Fruit fly (Drosophila melanogaster) whole organism, embryonic: ENCODE measurements around the gene CG13081.

Experiments used
- Aef1 ChIP-seq: fragments of 200-800 bp; sonication (Bioruptor generic); IDR thresholded peaks from 3 replicates; pipeline ENCODE4 v1.3.6; 2022; ENCODE audit warnings: missing biosample characterization, missing genetic modification characterization
- C15 ChIP-seq: fragments of 200-800 bp; sonication (Bioruptor generic); IDR thresholded peaks from 3 replicates; pipeline ENCODE4 v1.3.6; 2022; ENCODE audit warnings: missing biosample characterization, missing genetic modification characterization
- CG10654 ChIP-seq: fragments of 200-800 bp; sonication (Bioruptor generic); optimal IDR thresholded peaks from 2 replicates; lab custom pipeline; 2016; ENCODE audit warnings: missing biosample characterization, missing genetic modification characterization
- CG13123 ChIP-seq: fragments of 200-800 bp; sonication (Bioruptor generic); optimal IDR thresholded peaks from 2 replicates; lab custom pipeline; 2016; ENCODE audit warnings: missing biosample characterization, missing genetic modification characterization
- CG13894 ChIP-seq: fragments of 200-800 bp; sonication (Bioruptor generic); optimal IDR thresholded peaks from 3 replicates; lab custom pipeline; 2018; ENCODE audit warnings: missing biosample characterization, mild to moderate bottlenecking, missing genetic modification characterization, moderate library complexity
- CG14050 ChIP-seq: fragments of 200-800 bp; sonication (Bioruptor generic); IDR thresholded peaks from 3 replicates; pipeline ENCODE4 v1.3.6; 2022; ENCODE audit warnings: missing biosample characterization, missing genetic modification characterization
- CG15514 ChIP-seq: fragments of 200-800 bp; sonication (Bioruptor generic); optimal IDR thresholded peaks from 3 replicates; lab custom pipeline; 2017; ENCODE audit warnings: missing biosample characterization, missing genetic modification characterization, mild to moderate bottlenecking, moderate library complexity, missing genetic modification reagents
- CG2202 ChIP-seq: fragments of 200-800 bp; sonication (Bioruptor generic); optimal IDR thresholded peaks from 2 replicates; lab custom pipeline; 2018; ENCODE audit warnings: missing biosample characterization, mild to moderate bottlenecking, missing genetic modification characterization
- CG31224 ChIP-seq: fragments of 200-800 bp; sonication (Bioruptor generic); IDR thresholded peaks from 2 replicates; pipeline ENCODE4 v1.3.6; 2022; ENCODE audit warnings: missing biosample characterization, missing genetic modification characterization
- CG3726 ChIP-seq: fragments of 200-800 bp; sonication (Bioruptor generic); IDR thresholded peaks from 3 replicates; pipeline ENCODE4, ENCODE4 v1.3.6; 2022; ENCODE audit warnings: missing biosample characterization, missing genetic modification characterization
- CG4404 ChIP-seq: fragments of 200-800 bp; sonication (Bioruptor generic); IDR thresholded peaks from 2 replicates; pipeline ENCODE4 v1.3.6; 2022; ENCODE audit warnings: missing biosample characterization, missing genetic modification characterization
- CG6175 ChIP-seq: fragments of 200-800 bp; sonication (Bioruptor generic); IDR thresholded peaks from 3 replicates; pipeline ENCODE4 v1.3.6; 2022; ENCODE audit warnings: missing biosample characterization, missing genetic modification characterization
- CG9437 ChIP-seq: fragments of 200-800 bp; sonication (Bioruptor generic); optimal IDR thresholded peaks from 2 replicates; lab custom pipeline; 2018; ENCODE audit warnings: missing biosample characterization, mild to moderate bottlenecking, missing genetic modification characterization
- CG9797 ChIP-seq: fragments of 200-800 bp; sonication (Bioruptor generic); optimal IDR thresholded peaks from 3 replicates; lab custom pipeline; 2018; ENCODE audit warnings: missing biosample characterization, mild to moderate bottlenecking, missing genetic modification characterization
- CTCF ChIP-seq: fragments of 200-800 bp; sonication (Bioruptor generic); optimal IDR thresholded peaks from 2 replicates; lab custom pipeline; 2017; ENCODE audit warnings: missing biosample characterization, mild to moderate bottlenecking, missing genetic modification characterization, moderate library complexity
- D ChIP-seq, 2 experiments: fragments of 200-800 bp in 1 of 2; fragments of >200 bp in 1 of 2; sonication (Bioruptor generic) in 1 of 2; optimal IDR thresholded peaks; 2 replicates in 1 of 2; 3 replicates in 1 of 2; lab custom pipeline; 2017; ENCODE audit warnings: mild to moderate bottlenecking in 1 of 2, missing biosample characterization in 1 of 2, missing genetic modification characterization in 1 of 2, missing genetic modification reagents in 1 of 2
- Doc2 ChIP-seq: fragments of 200-800 bp; sonication (Bioruptor generic); IDR thresholded peaks from 2 replicates; pipeline ENCODE4 v1.3.6; 2022; ENCODE audit warnings: missing biosample characterization, missing genetic modification characterization
- Ets97D ChIP-seq: fragments of 200-800 bp; sonication (Bioruptor generic); optimal IDR thresholded peaks from 3 replicates; lab custom pipeline; 2016; ENCODE audit warnings: missing biosample characterization, missing genetic modification characterization
- Lim3 ChIP-seq: fragments of 200-800 bp; sonication (Bioruptor generic); IDR thresholded peaks from 2 replicates; pipeline ENCODE4 v1.3.6; 2022; ENCODE audit warnings: missing biosample characterization, missing genetic modification characterization
- Nf-YC ChIP-seq: fragments of 200-800 bp; optimal IDR thresholded peaks from 3 replicates; lab custom pipeline; 2019; ENCODE audit warnings: missing biosample characterization, mild to moderate bottlenecking, missing genetic modification characterization, moderate library complexity
- Oaz ChIP-seq: fragments of 200-800 bp; sonication (Bioruptor generic); IDR thresholded peaks from 2 replicates; pipeline ENCODE4 v1.3.6; 2022; ENCODE audit warnings: missing biosample characterization, missing genetic modification characterization
- Rx ChIP-seq: fragments of 200-800 bp; sonication (Bioruptor generic); IDR thresholded peaks from 2 replicates; pipeline ENCODE4 v1.3.6; 2022; ENCODE audit warnings: missing biosample characterization, missing genetic modification characterization
- Side ChIP-seq: fragments of 200-800 bp; sonication (Bioruptor generic); optimal IDR thresholded peaks from 2 replicates; lab custom pipeline; 2016; ENCODE audit warnings: missing biosample characterization, missing genetic modification characterization
- Xrp1 ChIP-seq: fragments of 200-800 bp; sonication (Bioruptor generic); IDR thresholded peaks from 2 replicates; pipeline ENCODE4 v1.3.6; 2022; ENCODE audit warnings: missing biosample characterization, missing genetic modification characterization
- ash1 ChIP-seq: fragments of 200-800 bp; sonication (Bioruptor generic); optimal IDR thresholded peaks from 2 replicates; lab custom pipeline; 2018; ENCODE audit warnings: missing biosample characterization, mild to moderate bottlenecking, missing genetic modification characterization
- az2 ChIP-seq: fragments of 200-800 bp; sonication (Bioruptor generic); optimal IDR thresholded peaks from 3 replicates; lab custom pipeline; 2016; ENCODE audit warnings: missing biosample characterization, missing genetic modification characterization
- btn ChIP-seq: fragments of 200-800 bp; sonication (Bioruptor generic); optimal IDR thresholded peaks from 2 replicates; lab custom pipeline; 2016; ENCODE audit warnings: missing biosample characterization, missing genetic modification characterization
- cad ChIP-seq: fragments of >200 bp; optimal IDR thresholded peaks from 2 replicates; lab custom pipeline; 2017; ENCODE audit warnings: missing biosample characterization, missing genetic modification characterization
- cwo ChIP-seq: fragments of 200-800 bp; sonication (Bioruptor generic); optimal IDR thresholded peaks from 3 replicates; lab custom pipeline; 2017; ENCODE audit warnings: missing biosample characterization, missing genetic modification characterization, mild to moderate bottlenecking, moderate library complexity, missing genetic modification reagents
- ewg ChIP-seq: fragments of 200-800 bp; sonication (Bioruptor generic); optimal IDR thresholded peaks from 3 replicates; lab custom pipeline; 2017; ENCODE audit warnings: mild to moderate bottlenecking, missing biosample characterization, missing genetic modification reagents, missing genetic modification characterization
- exex ChIP-seq: fragments of 200-800 bp; sonication (Bioruptor generic); optimal IDR thresholded peaks from 4 replicates; lab custom pipeline; 2018; ENCODE audit warnings: missing biosample characterization, mild to moderate bottlenecking, missing genetic modification characterization, moderate library complexity
- fd64A ChIP-seq: fragments of 200-800 bp; sonication (Bioruptor generic); optimal IDR thresholded peaks from 3 replicates; lab custom pipeline; 2018; ENCODE audit warnings: missing biosample characterization, mild to moderate bottlenecking, missing genetic modification characterization
- ftz-f1 ChIP-seq: fragments of 200-800 bp; sonication (Bioruptor generic); optimal IDR thresholded peaks from 2 replicates; lab custom pipeline; 2016; ENCODE audit warnings: missing biosample characterization, missing genetic modification characterization
- gce ChIP-seq: fragments of 200-800 bp; sonication (Bioruptor generic); IDR thresholded peaks from 3 replicates; pipeline ENCODE4 v1.3.6; 2022; ENCODE audit warnings: missing biosample characterization, missing genetic modification characterization
- her ChIP-seq: fragments of 200-800 bp; sonication (Bioruptor generic); optimal IDR thresholded peaks from 2 replicates; lab custom pipeline; 2016; ENCODE audit warnings: missing biosample characterization, missing genetic modification characterization
- kah ChIP-seq: fragments of 200-800 bp; sonication (Bioruptor generic); optimal IDR thresholded peaks from 2 replicates; lab custom pipeline; 2018; ENCODE audit warnings: missing biosample characterization, mild to moderate bottlenecking, missing genetic modification characterization
- klu ChIP-seq: fragments of 200-800 bp; sonication (Bioruptor generic); IDR thresholded peaks from 2 replicates; pipeline ENCODE4 v1.3.6; 2022; ENCODE audit warnings: missing biosample characterization, missing genetic modification characterization
- lilli ChIP-seq: fragments of 200-800 bp; sonication (Bioruptor generic); optimal IDR thresholded peaks from 3 replicates; lab custom pipeline; 2016; ENCODE audit warnings: missing biosample characterization, missing genetic modification characterization
- oc ChIP-seq: fragments of 200-800 bp; sonication (Bioruptor generic); optimal IDR thresholded peaks from 2 replicates; lab custom pipeline; 2018; ENCODE audit warnings: missing biosample characterization, mild to moderate bottlenecking, missing genetic modification characterization, moderate library complexity
- pho ChIP-seq: fragments of 200-800 bp; sonication (Bioruptor generic); optimal IDR thresholded peaks from 2 replicates; lab custom pipeline; 2016; ENCODE audit warnings: missing biosample characterization, missing genetic modification characterization
- psq ChIP-seq: fragments of 200-800 bp; sonication (Bioruptor generic); optimal IDR thresholded peaks from 2 replicates; lab custom pipeline; 2017; ENCODE audit warnings: missing biosample characterization, missing genetic modification characterization
- sens-2 ChIP-seq: fragments of 200-800 bp; sonication (Bioruptor generic); IDR thresholded peaks from 2 replicates; pipeline ENCODE4 v1.3.6; 2022; ENCODE audit warnings: missing biosample characterization, missing genetic modification characterization
- sisA ChIP-seq: fragments of 200-800 bp; sonication (Bioruptor generic); IDR thresholded peaks from 2 replicates; pipeline ENCODE4 v1.3.6; 2022; ENCODE audit warnings: missing biosample characterization, missing genetic modification characterization
- slou ChIP-seq: fragments of 200-800 bp; sonication (Bioruptor generic); optimal IDR thresholded peaks from 3 replicates; lab custom pipeline; 2016; ENCODE audit warnings: missing biosample characterization, missing genetic modification characterization
- stc ChIP-seq: fragments of 200-800 bp; sonication (Bioruptor generic); IDR thresholded peaks from 2 replicates; pipeline ENCODE4 v1.3.6; 2022; ENCODE audit warnings: missing biosample characterization, missing genetic modification characterization
- stwl ChIP-seq: fragments of 200-800 bp; sonication (Bioruptor generic); optimal IDR thresholded peaks from 3 replicates; lab custom pipeline; 2018; ENCODE audit warnings: missing biosample characterization, mild to moderate bottlenecking, missing genetic modification characterization, moderate library complexity
- tap ChIP-seq: fragments of 200-800 bp; optimal IDR thresholded peaks from 3 replicates; lab custom pipeline; 2019; ENCODE audit warnings: missing biosample characterization, mild to moderate bottlenecking, missing genetic modification characterization, moderate library complexity
- trh ChIP-seq: fragments of 200-800 bp; sonication (Bioruptor generic); optimal IDR thresholded peaks from 2 replicates; lab custom pipeline; 2016; ENCODE audit warnings: missing biosample characterization, missing genetic modification characterization
- twi ChIP-seq: fragments of 200-800 bp; optimal IDR thresholded peaks from 2 replicates; lab custom pipeline; 2019; ENCODE audit warnings: missing biosample characterization, mild to moderate bottlenecking, missing genetic modification characterization, moderate library complexity
- vfl ChIP-seq: fragments of 200-800 bp; sonication (Bioruptor generic); optimal IDR thresholded peaks from 2 replicates; lab custom pipeline; 2016; ENCODE audit warnings: missing biosample characterization, missing genetic modification characterization
- wek ChIP-seq: fragments of 200-800 bp; sonication (Bioruptor generic); optimal IDR thresholded peaks from 3 replicates; lab custom pipeline; 2018; ENCODE audit warnings: missing biosample characterization, mild to moderate bottlenecking, missing genetic modification characterization, moderate library complexity
- zen2 ChIP-seq: fragments of 200-800 bp; sonication (Bioruptor generic); IDR thresholded peaks from 3 replicates; pipeline ENCODE4 v1.3.6; 2022; ENCODE audit warnings: missing biosample characterization, missing genetic modification characterization; ENCODE audit not compliant: partially characterized antibody

The CG13081 gene

DNA sequence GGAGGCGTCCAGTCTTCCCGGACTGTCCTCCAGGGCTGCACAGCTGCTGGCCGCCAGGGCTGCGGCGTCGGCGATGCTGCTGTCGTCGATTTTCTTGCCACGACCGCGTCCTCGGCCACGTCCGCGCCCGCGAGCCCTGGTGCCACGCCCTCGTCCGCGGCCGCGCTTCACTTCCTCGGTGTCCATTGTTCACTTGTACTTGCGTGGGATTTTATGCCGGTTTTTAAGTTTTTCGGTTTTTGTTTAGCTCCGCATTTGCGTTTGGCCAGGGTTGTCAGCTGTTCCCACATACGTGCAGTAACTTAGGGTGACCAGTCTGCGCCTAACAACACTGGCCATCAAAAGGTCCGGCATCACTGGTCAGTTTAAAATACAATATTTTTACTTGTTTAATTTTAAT lies 41.8 kb downstream of the CG13081 start, which contains the start of gene Hakai (continued):
- TF ChIP-seq Lim3 (GFP tag; lab: Robert Waterston, UW) (no peak), CG4404 (GFP tag; lab: Robert Waterston, UW) (peak; percentile 61), sisA (peak; percentile 54), slou (GFP tag; lab: Kevin White, UChicago) (peak; percentile 48), CG14050 (GFP tag; lab: Robert Waterston, UW) (no peak), oc (no peak), C15 (GFP tag; lab: Robert Waterston, UW) (no peak), wek (GFP tag; lab: Kevin White, UChicago) (no peak), CG9797 (peak; percentile 42), CTCF (GFP tag; lab: Kevin White, UChicago) (no peak), ftz-f1 (GFP tag; lab: Kevin White, UChicago) (peak; percentile 53), klu (no peak), gce (0 out of 3 replicates have a peak, but pooled peaks have one; percentile 55), stwl (peak; percentile 82), exex (no peak), CG15514 (GFP tag; lab: Kevin White, UChicago) (peak; percentile 97), Aef1 (0 out of 3 replicates have a peak, but pooled peaks have one; percentile 45), Ets97D (GFP tag; lab: Kevin White, UChicago) (peak; percentile 73), CG13894 (tag; lab: Kevin White, UChicago) (no peak), Rx (GFP tag; lab: Robert Waterston, UW) (peak; percentile 32), pho (GFP tag; lab: Kevin White, UChicago) (peak; percentile 49), Xrp1 (GFP tag; lab: Robert Waterston, UW) (peak; percentile 45; the same call in 1 of the 2 replicates), Oaz (0 out of 2 replicates have a peak, but pooled peaks have one; percentile 9), ewg (peak; percentile 14), lilli (GFP tag; lab: Kevin White, UChicago) (peak; percentile 76), her (peak; percentile 58), Doc2 (no peak), fd64A (GFP tag; lab: Kevin White, UChicago) (no peak), psq (GFP tag; lab: Kevin White, UChicago) (no peak), CG2202 (no peak), CG13123 (peak; percentile 50), CG31224 (GFP tag; lab: Robert Waterston, UW) (peak; percentile 34; the same call in 1 of the 2 replicates), Side (GFP tag; lab: Kevin White, UChicago) (peak; percentile 51), CG10654 (GFP tag; lab: Kevin White, UChicago) (peak; percentile 53), cad (GFP tag; lab: Kevin White, UChicago) (no peak), twi (tag; lab: Kevin White, UChicago) (peak; percentile 32), ash1 (GFP tag; lab: Kevin White, UChicago) (no peak), stc (GFP tag; lab: Robert Waterston, UW) (no peak), vfl (GFP tag; lab: Kevin White, UChicago) (peak; percentile 25), trh (GFP tag; lab: Kevin White, UChicago) (no peak), btn (GFP tag; lab: Kevin White, UChicago) (peak; percentile 59), zen2 (no peak), CG3726 (GFP tag; lab: Robert Waterston, UW) (no peak), D (optimal IDR thresholded peaks at IDR 0.05; lab: Kevin White, UChicago) (no peak), D (GFP tag; optimal IDR thresholded peaks at IDR 0.05; lab: Kevin White, UChicago) (peak; percentile 1), kah (GFP tag; lab: Kevin White, UChicago) (peak; percentile 5), Nf-YC (tag; lab: Kevin White, UChicago) (peak; percentile 47), CG9437 (GFP tag; lab: Kevin White, UChicago) (no peak), cwo (GFP tag; lab: Kevin White, UChicago) (no peak), tap (tag; lab: Kevin White, UChicago) (no peak), CG6175 (GFP tag; lab: Robert Waterston, UW) (0 out of 3 replicates have a peak, but pooled peaks have one; percentile 50), sens-2 (GFP tag; lab: Robert Waterston, UW) (no peak), az2 (GFP tag; lab: Kevin White, UChicago) (peak; percentile 51)
